Fruit fly (Drosophila melanogaster): ENCODE data around the gene CstF50.

- no peak for TF ChIP-seq CG8478 (optimal IDR thresholded peaks at IDR 0.05)
- no peak for TF ChIP-seq CTCF (optimal IDR thresholded peaks at IDR 0.05)
These were observed 25.9 kb upstream of the CstF50 start for dm6 chr3R:31762672-31763071.

All from S2 (cell line).